Worm (Caenorhabditis elegans) whole organism, young adult: ENCODE data around the gene pals-30.

ENCODE experiments used
- C06A6.2 ChIP-seq: fragments of 200-800 bp; sonication (Bioruptor generic); conservative IDR thresholded peaks from 2 replicates; pipeline ENCODE4 v1.3.6; 2022; ENCODE audit warnings: missing genetic modification characterization, missing compliant biosample characterization
- D2030.7 ChIP-seq: fragments of 200-800 bp; sonication (Bioruptor generic); IDR thresholded peaks from 2 replicates; pipeline ENCODE4 v1.3.6; 2022; ENCODE audit warnings: missing genetic modification reagents, missing genetic modification characterization, missing compliant biosample characterization
- F37B4.10 ChIP-seq: fragments of 200-800 bp; sonication (Bioruptor generic); IDR thresholded peaks from 2 replicates; pipeline ENCODE4 v1.3.6; 2022; ENCODE audit warnings: missing genetic modification characterization, missing compliant biosample characterization
- F55B11.4 ChIP-seq: sonication (generic microtip); optimal IDR thresholded peaks from 2 replicates; lab custom pipeline; 2016; ENCODE audit warnings: missing compliant biosample characterization, missing genetic modification characterization, borderline replicate concordance; ENCODE audit not compliant: insufficient read depth
- Y53F4B.3 ChIP-seq: fragments of 200-800 bp; sonication (Bioruptor generic); IDR thresholded peaks from 2 replicates; pipeline ENCODE4 v1.3.6; 2022; ENCODE audit warnings: missing genetic modification reagents, missing genetic modification characterization, missing compliant biosample characterization
- Y79H2A.3 ChIP-seq: fragments of 200-800 bp; sonication (Bioruptor generic); conservative IDR thresholded peaks from 2 replicates; pipeline ENCODE4 v1.3.6; 2022; ENCODE audit warnings: missing genetic modification reagents, missing genetic modification characterization, missing compliant biosample characterization
- aptf-2 ChIP-seq: fragments of 200-800 bp; sonication (Bioruptor generic); conservative IDR thresholded peaks from 2 replicates; pipeline ENCODE4 v1.3.6; 2022; ENCODE audit warnings: missing genetic modification reagents, missing genetic modification characterization, missing compliant biosample characterization
- aptf-3 ChIP-seq: fragments of 200-800 bp; sonication (Bioruptor generic); IDR thresholded peaks from 2 replicates; pipeline ENCODE4 v1.3.6; 2022; ENCODE audit warnings: missing genetic modification characterization, missing compliant biosample characterization
- attf-6 ChIP-seq: fragments of 200-800 bp; sonication (Bioruptor generic); IDR thresholded peaks from 2 replicates; pipeline ENCODE4 v1.3.6; 2022; ENCODE audit warnings: missing genetic modification reagents, missing genetic modification characterization, missing compliant biosample characterization
- cebp-2 ChIP-seq: fragments of 200-800 bp; sonication (Bioruptor generic); IDR thresholded peaks from 2 replicates; pipeline ENCODE4 v1.3.6; 2022; ENCODE audit warnings: missing genetic modification characterization, missing compliant biosample characterization
- ceh-27 ChIP-seq: fragments of 200-800 bp; sonication (Bioruptor generic); optimal IDR thresholded peaks from 2 replicates; lab custom pipeline; 2018; ENCODE audit warnings: mild to moderate bottlenecking, missing genetic modification characterization, moderate library complexity, missing compliant biosample characterization
- dpl-1 ChIP-seq: fragments of 150-350 bp; optimal IDR thresholded peaks from 2 replicates; lab custom pipeline; 2014; ENCODE audit warnings: missing biosample characterization, missing genetic modification reagents, missing genetic modification characterization
- efl-1 ChIP-seq: fragments of 150-350 bp; optimal IDR thresholded peaks from 2 replicates; lab custom pipeline; 2014; ENCODE audit warnings: missing biosample characterization, missing genetic modification reagents, missing genetic modification characterization
- egl-18 ChIP-seq: fragments of 200-800 bp; sonication (Bioruptor generic); IDR thresholded peaks from 2 replicates; pipeline ENCODE4 v1.3.6; 2022; ENCODE audit warnings: missing genetic modification reagents, missing genetic modification characterization, missing compliant biosample characterization
- fkh-3 ChIP-seq: sonication (generic microtip); optimal IDR thresholded peaks from 2 replicates; lab custom pipeline; 2016; ENCODE audit warnings: mild to moderate bottlenecking, missing genetic modification characterization, missing compliant biosample characterization
- gei-17 ChIP-seq: fragments of 200-800 bp; sonication (Bioruptor generic); optimal IDR thresholded peaks from 2 replicates; lab custom pipeline; 2018; ENCODE audit warnings: mild to moderate bottlenecking, missing genetic modification characterization, missing compliant biosample characterization
- hrde-1 ChIP-seq: sonication (generic microtip); optimal IDR thresholded peaks from 2 replicates; lab custom pipeline; 2016; ENCODE audit warnings: missing genetic modification characterization, mild to moderate bottlenecking, missing compliant biosample characterization, moderate library complexity, missing genotype, missing genetic modification reagents, borderline replicate concordance
- lag-1 ChIP-seq: fragments of 200-800 bp; sonication (Bioruptor generic); IDR thresholded peaks from 2 replicates; pipeline ENCODE4 v1.3.6; 2022; ENCODE audit warnings: missing genetic modification reagents, missing genetic modification characterization, missing compliant biosample characterization
- lin-26 ChIP-seq: fragments of 200-800 bp; sonication (Bioruptor generic); IDR thresholded peaks from 2 replicates; pipeline ENCODE4 v1.3.6; 2022; ENCODE audit warnings: missing genetic modification reagents, missing genetic modification characterization, missing compliant biosample characterization
- lin-54 ChIP-seq: fragments of 200-800 bp; sonication (Bioruptor generic); optimal IDR thresholded peaks from 2 replicates; lab custom pipeline; 2018; ENCODE audit warnings: mild to moderate bottlenecking, missing genetic modification characterization, missing compliant biosample characterization
- madf-3 ChIP-seq: fragments of 200-800 bp; sonication (Bioruptor generic); IDR thresholded peaks from 2 replicates; pipeline ENCODE4 v1.3.6; 2022; ENCODE audit warnings: missing genetic modification reagents, missing genetic modification characterization, missing compliant biosample characterization
- mel-28 ChIP-seq: sonication (generic microtip); optimal IDR thresholded peaks from 2 replicates; lab custom pipeline; 2016; ENCODE audit warnings: borderline replicate concordance, mild to moderate bottlenecking, missing genetic modification characterization, missing compliant biosample characterization
- mes-4 ChIP-seq: sonication (generic microtip); optimal IDR thresholded peaks from 2 replicates; lab custom pipeline; 2016; ENCODE audit warnings: missing genotype, missing genetic modification characterization, missing compliant biosample characterization
- nhr-179 ChIP-seq: sonication (generic microtip); optimal IDR thresholded peaks from 2 replicates; lab custom pipeline; 2016; ENCODE audit warnings: mild to moderate bottlenecking, missing genetic modification characterization, missing compliant biosample characterization
- pha-4 ChIP-seq: fragments of 150-350 bp; sonication (generic microtip); optimal IDR thresholded peaks from 2 replicates; lab custom pipeline; 2014; ENCODE audit warnings: missing biosample characterization, missing genetic modification reagents, missing genetic modification characterization
- rcor-1 ChIP-seq: fragments of 200-800 bp; sonication (Bioruptor generic); IDR thresholded peaks from 2 replicates; pipeline ENCODE4 v1.3.6; 2022; ENCODE audit warnings: missing genetic modification reagents, missing genetic modification characterization, missing compliant biosample characterization
- rpc-1 ChIP-seq, 2 experiments: fragments of 150-350 bp in 1 of 2; sonication (generic microtip) in 1 of 2; optimal IDR thresholded peaks; 2 replicates each; lab custom pipeline; 2014 to 2018; ENCODE audit warnings: missing biosample characterization in 1 of 2, missing genetic modification characterization in 1 of 2, missing genetic modification reagents in 1 of 2, missing genotype in 1 of 2
- sdz-38 ChIP-seq: sonication (generic microtip); optimal IDR thresholded peaks from 2 replicates; lab custom pipeline; 2016; ENCODE audit warnings: missing genotype, missing genetic modification characterization, missing compliant biosample characterization
- sea-2 ChIP-seq: fragments of 200-800 bp; sonication (Bioruptor generic); IDR thresholded peaks from 2 replicates; pipeline ENCODE4 v1.3.6; 2022; ENCODE audit warnings: missing genetic modification characterization, missing compliant biosample characterization
- snpc-1.1 ChIP-seq: sonication (generic microtip); optimal IDR thresholded peaks from 2 replicates; lab custom pipeline; 2017; ENCODE audit warnings: missing genetic modification characterization, mild to moderate bottlenecking, missing compliant biosample characterization, antibody characterized with exemption, moderate library complexity, missing genotype, missing genetic modification reagents; ENCODE audit not compliant: insufficient read depth
- snpc-1.3 ChIP-seq: sonication (generic microtip); optimal IDR thresholded peaks from 2 replicates; lab custom pipeline; 2017; ENCODE audit warnings: missing genetic modification characterization, mild to moderate bottlenecking, missing compliant biosample characterization, antibody characterized with exemption, moderate library complexity, missing genotype, missing genetic modification reagents; ENCODE audit not compliant: insufficient read depth
- snpc-4 ChIP-seq, 5 experiments: fragments of 150-350 bp in 1 of 5; sonication (generic microtip) in 4 of 5; optimal IDR thresholded peaks; 2 replicates each; lab custom pipeline; 2014 to 2018; ENCODE audit warnings: missing genetic modification characterization in 5 of 5, missing biosample characterization in 3 of 5, antibody characterized with exemption in 2 of 5, mild to moderate bottlenecking in 2 of 5, missing compliant biosample characterization in 2 of 5, missing genotype in 2 of 5, moderate library complexity in 2 of 5, missing genetic modification reagents in 1 of 5
- somi-1 ChIP-seq: fragments of 200-800 bp; sonication (Bioruptor generic); optimal IDR thresholded peaks from 2 replicates; lab custom pipeline; 2018; ENCODE audit warnings: mild to moderate bottlenecking, missing genetic modification characterization, missing compliant biosample characterization
- tbx-9 ChIP-seq: sonication (generic microtip); optimal IDR thresholded peaks from 2 replicates; lab custom pipeline; 2016; ENCODE audit warnings: borderline replicate concordance, missing genetic modification characterization, inconsistent platforms, missing compliant biosample characterization
- xnd-1 ChIP-seq: sonication (generic microtip); optimal IDR thresholded peaks from 2 replicates; lab custom pipeline; 2016; ENCODE audit warnings: missing genotype, missing genetic modification reagents, missing genetic modification characterization, missing compliant biosample characterization
- ztf-28 ChIP-seq: fragments of 200-800 bp; sonication (Bioruptor generic); IDR thresholded peaks from 2 replicates; pipeline ENCODE4 v1.3.6; 2022; ENCODE audit warnings: missing genetic modification reagents, missing genetic modification characterization, missing compliant biosample characterization
- ztf-3 ChIP-seq: fragments of 200-800 bp; sonication (Bioruptor generic); optimal IDR thresholded peaks from 2 replicates; lab custom pipeline; 2018; ENCODE audit warnings: mild to moderate bottlenecking, missing genetic modification characterization, missing compliant biosample characterization
- ztf-6 ChIP-seq: fragments of 200-800 bp; sonication (Bioruptor generic); IDR thresholded peaks from 2 replicates; pipeline ENCODE4 v1.3.6; 2022; ENCODE audit warnings: missing genetic modification reagents, missing genetic modification characterization, missing compliant biosample characterization

Gene pals-30

ce11 chrIV:14523568-14523967 lies 28.2 kb downstream of the pals-30 start, which contains the start of gene srh-63:
Gene srh-63, plus strand, starts transcription at chrIV:14523868.
- TF ChIP-seq sdz-38 (tag; lab: Kevin White, UChicago) (no peak), Y79H2A.3 (no peak), dpl-1 (GFP tag; lab: Kevin White, UChicago) (no peak), aptf-3 (GFP tag; lab: Robert Waterston, UW) (no peak), ztf-3 (GFP tag; lab: Kevin White, UChicago) (no peak), hrde-1 (tag; lab: Kevin White, UChicago) (no peak), attf-6 (GFP tag; lab: Robert Waterston, UW) (no peak), Y53F4B.3 (GFP tag; lab: Robert Waterston, UW) (no peak), aptf-2 (no peak), nhr-179 (tag; lab: Kevin White, UChicago) (no peak), D2030.7 (GFP tag; lab: Robert Waterston, UW) (no peak), tbx-9 (tag; lab: Kevin White, UChicago) (no peak), efl-1 (GFP tag; lab: Kevin White, UChicago) (no peak), lag-1 (GFP tag; lab: Robert Waterston, UW) (no peak)
- TF ChIP-seq, all 124 proteins: peak for 0

ce11 chrIV:14519423-14519822 lies 32.3 kb downstream of the pals-30 start, which contains the start of the genes Y57G11A.2 and T27E7.1:
Gene Y57G11A.2, minus strand, starts transcription at chrIV:14519523.
Gene T27E7.1, plus strand, starts transcription at chrIV:14519759.
- TF ChIP-seq madf-3 (no peak), ceh-27 (GFP tag; lab: Kevin White, UChicago) (no peak), snpc-1.1 (tag; lab: Kevin White, UChicago) (no peak), snpc-1.3 (tag; lab: Kevin White, UChicago) (no peak), gei-17 (GFP tag; lab: Kevin White, UChicago) (no peak), pha-4 (tag; lab: Kevin White, UChicago) (no peak), sea-2 (no peak), lin-26 (no peak), egl-18 (GFP tag; lab: Robert Waterston, UW) (no peak), ztf-28 (no peak), snpc-4 (GFP tag; optimal IDR thresholded peaks at IDR 0.05; lab: Kevin White, UChicago) (no peak), snpc-4 (tag; optimal IDR thresholded peaks at IDR 0.05; lab: Kevin White, UChicago) (no peak), ztf-6 (GFP tag; lab: Robert Waterston, UW) (no peak), fkh-3 (tag; lab: Kevin White, UChicago) (no peak), mes-4 (tag; lab: Kevin White, UChicago) (no peak), mel-28 (tag; lab: Kevin White, UChicago) (no peak), F55B11.4 (no peak)

ce11 chrIV:14515162-14515561 lies 36.6 kb downstream of the pals-30 start:
- no peak for TF ChIP-seq rpc-1 (optimal IDR thresholded peaks at IDR 0.05; lab: Kevin White, UChicago)
- peak; percentile 37 for TF ChIP-seq rpc-1 (tag; optimal IDR thresholded peaks at IDR 0.05; lab: Kevin White, UChicago)
- TF ChIP-seq nhr-179 (tag; lab: Kevin White, UChicago) = no peak
- 0 out of 2 replicates have a peak, but pooled peaks have one; percentile 12 for TF ChIP-seq attf-6 (GFP tag; lab: Robert Waterston, UW)
- TF ChIP-seq cebp-2 (GFP tag; lab: Robert Waterston, UW) = 0 out of 2 replicates have a peak, but pooled peaks have one; percentile 49
- no peak for TF ChIP-seq snpc-4 (GFP tag; optimal IDR thresholded peaks at IDR 0.05; lab: Kevin White, UChicago)
- TF ChIP-seq snpc-4 (tag; optimal IDR thresholded peaks at IDR 0.05; lab: Kevin White, UChicago) = peak in 1 of 4 experiments; percentile 74

ce11 chrIV:14512405-14512804 lies 39.4 kb downstream of the pals-30 start, which contains the start of gene Y57G11A.5:
Gene Y57G11A.5, minus strand, starts transcription at chrIV:14512505.
- no peak for TF ChIP-seq Y79H2A.3
- TF ChIP-seq sdz-38 (tag; lab: Kevin White, UChicago) = no peak
- TF ChIP-seq lin-54 = no peak
- no peak for TF ChIP-seq F37B4.10 (GFP tag; lab: Robert Waterston, UW)
- TF ChIP-seq xnd-1 (tag; lab: Kevin White, UChicago) = no peak
- no peak for TF ChIP-seq C06A6.2 (GFP tag; lab: Robert Waterston, UW)
- TF ChIP-seq rcor-1 (GFP tag; lab: Robert Waterston, UW) = no peak
- no peak for TF ChIP-seq somi-1 (GFP tag; lab: Kevin White, UChicago)
